Fruit fly (Drosophila melanogaster) whole organism, embryonic: Measurements from ENCODE around the gene CG11975.
A peak's percentile ranks its signal among the peaks of the same experiment; 100 is the strongest.

Experiments used
- ATbp ChIP-seq: fragments of 200-800 bp; sonication (Bioruptor generic); optimal IDR thresholded peaks from 2 replicates; lab custom pipeline; 2017; ENCODE audit warnings: missing biosample characterization, mild to moderate bottlenecking, missing genetic modification characterization, missing genetic modification reagents
- Bgb ChIP-seq: fragments of 200-800 bp; sonication (Bioruptor generic); IDR thresholded peaks from 2 replicates; pipeline ENCODE4 v1.3.6; 2022; ENCODE audit warnings: missing biosample characterization, missing genetic modification characterization; ENCODE audit not compliant: partially characterized antibody
- CG10979 ChIP-seq: fragments of 200-800 bp; sonication (Bioruptor generic); optimal IDR thresholded peaks from 2 replicates; lab custom pipeline; 2018; ENCODE audit warnings: missing biosample characterization, mild to moderate bottlenecking, missing genetic modification characterization, moderate library complexity
- CG11456 ChIP-seq: fragments of 200-800 bp; sonication (Bioruptor generic); IDR thresholded peaks from 3 replicates; pipeline ENCODE4 v1.3.6; 2022; ENCODE audit warnings: missing biosample characterization, missing genetic modification characterization
- CG11560 ChIP-seq: fragments of 200-800 bp; sonication (Bioruptor generic); IDR thresholded peaks from 3 replicates; pipeline ENCODE4 v1.3.6; 2022; ENCODE audit warnings: missing biosample characterization, missing genetic modification characterization
- CG13624 ChIP-seq: fragments of 200-800 bp; sonication (Bioruptor generic); optimal IDR thresholded peaks from 2 replicates; lab custom pipeline; 2016; ENCODE audit warnings: missing biosample characterization, missing genetic modification characterization
- CG15269 ChIP-seq: fragments of 200-800 bp; sonication (Bioruptor generic); optimal IDR thresholded peaks from 2 replicates; lab custom pipeline; 2018; ENCODE audit warnings: missing biosample characterization, mild to moderate bottlenecking, missing genetic modification characterization, moderate library complexity
- CG16863 ChIP-seq: fragments of 200-800 bp; sonication (Bioruptor generic); optimal IDR thresholded peaks from 3 replicates; lab custom pipeline; 2016; ENCODE audit warnings: missing biosample characterization, missing genetic modification characterization
- CG17912 ChIP-seq: fragments of 200-800 bp; sonication (Bioruptor generic); optimal IDR thresholded peaks from 2 replicates; lab custom pipeline; 2018; ENCODE audit warnings: missing biosample characterization, mild to moderate bottlenecking, missing genetic modification characterization
- CG1792 ChIP-seq: fragments of 200-800 bp; sonication (Bioruptor generic); optimal IDR thresholded peaks from 2 replicates; lab custom pipeline; 2016; ENCODE audit warnings: missing biosample characterization, missing genetic modification characterization
- CG30020 ChIP-seq: fragments of 200-800 bp; optimal IDR thresholded peaks from 2 replicates; lab custom pipeline; 2019; ENCODE audit warnings: missing biosample characterization, mild to moderate bottlenecking, missing genetic modification characterization, moderate library complexity
- CG3065 ChIP-seq: fragments of 200-800 bp; sonication (Bioruptor generic); optimal IDR thresholded peaks from 2 replicates; lab custom pipeline; 2016; ENCODE audit warnings: missing biosample characterization, missing genetic modification characterization
- CG3726 ChIP-seq: fragments of 200-800 bp; sonication (Bioruptor generic); IDR thresholded peaks from 3 replicates; pipeline ENCODE4, ENCODE4 v1.3.6; 2022; ENCODE audit warnings: missing biosample characterization, missing genetic modification characterization
- CG5180 ChIP-seq: fragments of 200-800 bp; sonication (Bioruptor generic); optimal IDR thresholded peaks from 3 replicates; lab custom pipeline; 2017; ENCODE audit warnings: missing biosample characterization, missing genetic modification characterization, mild to moderate bottlenecking, moderate library complexity, missing genetic modification reagents
- CG5245 ChIP-seq: fragments of 200-800 bp; sonication (Bioruptor generic); optimal IDR thresholded peaks from 3 replicates; lab custom pipeline; 2016; ENCODE audit warnings: missing biosample characterization, missing genetic modification characterization
- CG5953 ChIP-seq: fragments of 200-800 bp; sonication (Bioruptor generic); IDR thresholded peaks from 2 replicates; pipeline ENCODE4 v1.3.6; 2022; ENCODE audit warnings: missing biosample characterization, missing genetic modification characterization
- CG6654 ChIP-seq: fragments of 200-800 bp; sonication (Bioruptor generic); optimal IDR thresholded peaks from 2 replicates; lab custom pipeline; 2017; ENCODE audit warnings: missing biosample characterization, mild to moderate bottlenecking, missing genetic modification characterization
- CG7786 ChIP-seq: fragments of 200-800 bp; sonication (Bioruptor generic); optimal IDR thresholded peaks from 2 replicates; lab custom pipeline; 2016; ENCODE audit warnings: missing biosample characterization, missing genetic modification characterization
- CG8290 ChIP-seq, 3 experiments: fragments of 200-800 bp; sonication (Bioruptor generic); optimal IDR thresholded peaks; 2 replicates each; lab custom pipeline; 2016 to 2019; ENCODE audit warnings: missing biosample characterization in 3 of 3, missing genetic modification characterization in 3 of 3, mild to moderate bottlenecking in 2 of 3, moderate library complexity in 1 of 3
- CG8944 ChIP-seq: fragments of 200-800 bp; sonication (Bioruptor generic); optimal IDR thresholded peaks from 3 replicates; lab custom pipeline; 2016; ENCODE audit warnings: missing biosample characterization, missing genetic modification characterization
- CG9727 ChIP-seq: fragments of 200-800 bp; sonication (Bioruptor generic); optimal IDR thresholded peaks from 3 replicates; lab custom pipeline; 2017; ENCODE audit warnings: missing biosample characterization, mild to moderate bottlenecking, missing genetic modification characterization
- CHES-1-like ChIP-seq: fragments of 200-800 bp; sonication (Bioruptor generic); optimal IDR thresholded peaks from 2 replicates; lab custom pipeline; 2016; ENCODE audit warnings: missing biosample characterization, missing genetic modification characterization
- D ChIP-seq, 2 experiments: fragments of 200-800 bp in 1 of 2; fragments of >200 bp in 1 of 2; sonication (Bioruptor generic) in 1 of 2; optimal IDR thresholded peaks; 2 replicates in 1 of 2; 3 replicates in 1 of 2; lab custom pipeline; 2017; ENCODE audit warnings: mild to moderate bottlenecking in 1 of 2, missing biosample characterization in 1 of 2, missing genetic modification characterization in 1 of 2, missing genetic modification reagents in 1 of 2
- D19A ChIP-seq: fragments of 200-800 bp; optimal IDR thresholded peaks from 3 replicates; lab custom pipeline; 2019; ENCODE audit warnings: missing biosample characterization, mild to moderate bottlenecking, missing genetic modification characterization, moderate library complexity
- NK7.1 ChIP-seq: fragments of 200-800 bp; sonication (Bioruptor generic); optimal IDR thresholded peaks from 3 replicates; lab custom pipeline; 2016; ENCODE audit warnings: missing biosample characterization, missing genetic modification characterization
- Nf-YC ChIP-seq: fragments of 200-800 bp; optimal IDR thresholded peaks from 3 replicates; lab custom pipeline; 2019; ENCODE audit warnings: missing biosample characterization, mild to moderate bottlenecking, missing genetic modification characterization, moderate library complexity
- Optix ChIP-seq: fragments of 200-800 bp; sonication (Bioruptor generic); IDR thresholded peaks from 3 replicates; pipeline ENCODE4 v1.3.6; 2022; ENCODE audit warnings: missing biosample characterization, missing genetic modification characterization
- Ravus ChIP-seq: fragments of 200-800 bp; sonication (Bioruptor generic); IDR thresholded peaks from 2 replicates; pipeline ENCODE4 v1.3.6; 2022; ENCODE audit warnings: missing biosample characterization, missing genetic modification characterization
- Rx ChIP-seq: fragments of 200-800 bp; sonication (Bioruptor generic); IDR thresholded peaks from 2 replicates; pipeline ENCODE4 v1.3.6; 2022; ENCODE audit warnings: missing biosample characterization, missing genetic modification characterization
- Sox102F ChIP-seq: fragments of 200-800 bp; sonication (Bioruptor generic); optimal IDR thresholded peaks from 2 replicates; lab custom pipeline; 2018; ENCODE audit warnings: missing biosample characterization, mild to moderate bottlenecking, missing genetic modification characterization, moderate library complexity
- Ssrp ChIP-seq: fragments of 200-800 bp; sonication (Bioruptor generic); optimal IDR thresholded peaks from 2 replicates; lab custom pipeline; 2018; ENCODE audit warnings: missing biosample characterization, mild to moderate bottlenecking, missing genetic modification characterization, moderate library complexity
- Trl ChIP-seq, 3 experiments: fragments of >200 bp in 2 of 3; fragments of 200-800 bp in 1 of 3; sonication (Bioruptor generic) in 1 of 3; optimal IDR thresholded peaks; 2 replicates in 1 of 3; 3 replicates in 2 of 3; lab custom pipeline; 2016 to 2017; ENCODE audit warnings: missing biosample characterization in 1 of 3, missing genetic modification characterization in 1 of 3
- Vsx1 ChIP-seq: fragments of 200-800 bp; sonication (Bioruptor generic); optimal IDR thresholded peaks from 2 replicates; lab custom pipeline; 2017; ENCODE audit warnings: missing biosample characterization, mild to moderate bottlenecking, missing genetic modification characterization, missing genetic modification reagents
- chn ChIP-seq: fragments of 200-800 bp; sonication (Bioruptor generic); optimal IDR thresholded peaks from 2 replicates; lab custom pipeline; 2016; ENCODE audit warnings: missing biosample characterization, missing genetic modification characterization
- ci ChIP-seq: fragments of 200-800 bp; sonication (Bioruptor generic); IDR thresholded peaks from 3 replicates; pipeline ENCODE4 v1.3.6; 2022; ENCODE audit warnings: missing biosample characterization, missing genetic modification characterization
- fru ChIP-seq: fragments of >200 bp; optimal IDR thresholded peaks from 2 replicates; lab custom pipeline; 2017
- grn ChIP-seq: fragments of 200-800 bp; sonication (Bioruptor generic); optimal IDR thresholded peaks from 3 replicates; lab custom pipeline; 2017; ENCODE audit warnings: missing biosample characterization, missing genetic modification characterization
- jumu ChIP-seq: fragments of 200-800 bp; sonication (Bioruptor generic); optimal IDR thresholded peaks from 3 replicates; lab custom pipeline; 2016; ENCODE audit warnings: missing biosample characterization, missing genetic modification characterization
- lola ChIP-seq, 3 experiments: fragments of >200 bp in 2 of 3; fragments of 200-800 bp in 1 of 3; sonication (Bioruptor generic) in 1 of 3; optimal IDR thresholded peaks; 2 replicates each; lab custom pipeline; 2017 to 2019; ENCODE audit warnings: missing biosample characterization in 3 of 3, missing genetic modification characterization in 3 of 3, mild to moderate bottlenecking in 1 of 3, moderate library complexity in 1 of 3
- nmo ChIP-seq: fragments of 200-800 bp; sonication (Bioruptor generic); optimal IDR thresholded peaks from 2 replicates; lab custom pipeline; 2018; ENCODE audit warnings: missing biosample characterization, mild to moderate bottlenecking, missing genetic modification characterization, moderate library complexity
- pnt ChIP-seq: fragments of 200-800 bp; sonication (Bioruptor generic); optimal IDR thresholded peaks from 3 replicates; lab custom pipeline; 2016; ENCODE audit warnings: missing biosample characterization, missing genetic modification characterization
- pros ChIP-seq: fragments of 200-800 bp; sonication (Bioruptor generic); optimal IDR thresholded peaks from 3 replicates; lab custom pipeline; 2019; ENCODE audit warnings: missing biosample characterization, mild to moderate bottlenecking, missing genetic modification characterization, moderate library complexity
- repo ChIP-seq: fragments of 200-800 bp; sonication (Bioruptor generic); optimal IDR thresholded peaks from 2 replicates; lab custom pipeline; 2016; ENCODE audit warnings: missing biosample characterization, missing genetic modification characterization
- ro ChIP-seq: fragments of 200-800 bp; sonication (Bioruptor generic); IDR thresholded peaks from 2 replicates; pipeline ENCODE4 v1.3.6; 2022; ENCODE audit warnings: missing biosample characterization, missing genetic modification characterization
- sd ChIP-seq: fragments of 200-800 bp; sonication (Bioruptor generic); optimal IDR thresholded peaks from 3 replicates; lab custom pipeline; 2018; ENCODE audit warnings: missing biosample characterization, mild to moderate bottlenecking, missing genetic modification characterization, moderate library complexity
- sima ChIP-seq: fragments of 200-800 bp; sonication (Bioruptor generic); optimal IDR thresholded peaks from 2 replicates; lab custom pipeline; 2016; ENCODE audit warnings: missing biosample characterization, missing genetic modification characterization
- slou ChIP-seq: fragments of 200-800 bp; sonication (Bioruptor generic); optimal IDR thresholded peaks from 3 replicates; lab custom pipeline; 2016; ENCODE audit warnings: missing biosample characterization, missing genetic modification characterization
- sna ChIP-seq: fragments of 200-800 bp; sonication (Bioruptor generic); IDR thresholded peaks from 2 replicates; pipeline ENCODE4 v1.3.6; 2022; ENCODE audit warnings: missing biosample characterization, missing genetic modification characterization; ENCODE audit not compliant: partially characterized antibody
- sob ChIP-seq: fragments of 200-800 bp; sonication (Bioruptor generic); IDR thresholded peaks from 2 replicates; pipeline ENCODE4 v1.3.6; 2022; ENCODE audit warnings: missing biosample characterization, missing genetic modification characterization
- ssp ChIP-seq: fragments of 200-800 bp; sonication (Bioruptor generic); IDR thresholded peaks from 2 replicates; pipeline ENCODE4 v1.3.6; 2022; ENCODE audit warnings: missing biosample characterization, missing genetic modification characterization

The CG11975 gene

DNA sequence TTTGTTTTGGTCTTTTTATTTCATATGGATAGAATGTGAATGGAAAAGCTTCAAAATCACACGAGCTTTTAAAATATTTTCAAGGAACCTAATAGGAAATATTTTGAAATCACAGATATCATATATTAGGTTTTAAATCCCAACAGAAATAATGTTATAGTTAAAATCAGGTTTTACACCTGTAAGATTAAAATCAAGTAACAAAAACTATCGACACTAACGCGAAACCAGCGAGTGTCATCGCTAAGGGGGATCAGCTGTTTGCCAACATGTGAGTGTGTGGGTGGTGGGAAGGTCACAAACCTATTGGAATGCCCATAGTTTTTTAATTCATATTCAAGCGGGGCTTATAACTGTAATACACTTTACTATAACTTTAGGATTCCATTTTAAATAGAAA is 45.6 kb downstream of the CG11975 start, which contains the start of gene hyx (continued):
- TF ChIP-seq Rx (GFP tag; lab: Robert Waterston, UW) (no peak), CG8290 (GFP tag; optimal IDR thresholded peaks at IDR 0.05; lab: Kevin White, UChicago) (peak; percentile 27), CG8290 (tag; optimal IDR thresholded peaks at IDR 0.05; lab: Kevin White, UChicago) (peak in 1 of 2 experiments; percentile 86), CG10979 (peak; percentile 26), CG9727 (GFP tag; lab: Kevin White, UChicago) (peak; percentile 9), CG15269 (tag; lab: Kevin White, UChicago) (peak; percentile 42), CG17912 (GFP tag; lab: Kevin White, UChicago) (no peak), Trl (optimal IDR thresholded peaks at IDR 0.05; lab: Kevin White, UChicago) (no peak), Trl (GFP tag; optimal IDR thresholded peaks at IDR 0.05; lab: Kevin White, UChicago) (peak; percentile 41), pnt (GFP tag; lab: Kevin White, UChicago) (no peak), CG7786 (GFP tag; lab: Kevin White, UChicago) (no peak), jumu (GFP tag; lab: Kevin White, UChicago) (peak; percentile 19), ssp (GFP tag; lab: Robert Waterston, UW) (no peak), sna (peak; percentile 85), NK7.1 (GFP tag; lab: Kevin White, UChicago) (no peak), CG30020 (tag; lab: Kevin White, UChicago) (no peak), CG11560 (tag; lab: Robert Waterston, UW) (no peak), CG1792 (GFP tag; lab: Kevin White, UChicago) (no peak), lola (GFP tag; optimal IDR thresholded peaks at IDR 0.05; lab: Kevin White, UChicago) (peak in 1 of 3 experiments; percentile 19), chn (GFP tag; lab: Kevin White, UChicago) (peak; percentile 70), sd (peak; percentile 86), grn (GFP tag; lab: Kevin White, UChicago) (peak; percentile 92), Vsx1 (GFP tag; lab: Kevin White, UChicago) (no peak), CG5953 (no peak), CG5245 (GFP tag; lab: Kevin White, UChicago) (no peak), CHES-1-like (GFP tag; lab: Kevin White, UChicago) (peak; percentile 55), CG3065 (no peak), pros (GFP tag; lab: Kevin White, UChicago) (no peak), sima (GFP tag; lab: Kevin White, UChicago) (no peak), Sox102F (GFP tag; lab: Kevin White, UChicago) (no peak), Nf-YC (tag; lab: Kevin White, UChicago) (peak; percentile 48), CG3726 (GFP tag; lab: Robert Waterston, UW) (no peak), repo (no peak), Optix (GFP tag; lab: Robert Waterston, UW) (no peak), ci (GFP tag; lab: Robert Waterston, UW) (peak; percentile 36; the same call in 1 of the 3 replicates), ro (GFP tag; lab: Robert Waterston, UW) (no peak), slou (no peak), ATbp (no peak), Ravus (no peak), D (optimal IDR thresholded peaks at IDR 0.05; lab: Kevin White, UChicago) (no peak), D (GFP tag; optimal IDR thresholded peaks at IDR 0.05; lab: Kevin White, UChicago) (no peak), D19A (tag; lab: Kevin White, UChicago) (peak; percentile 4), CG6654 (GFP tag; lab: Kevin White, UChicago) (no peak), Ssrp (tag; lab: Kevin White, UChicago) (no peak), sob (peak; percentile 61; the same call in 1 of the 2 replicates), CG8944 (GFP tag; lab: Kevin White, UChicago) (no peak), Bgb (peak; percentile 83), CG16863 (GFP tag; lab: Kevin White, UChicago) (peak; percentile 9), CG5180 (GFP tag; lab: Kevin White, UChicago) (no peak), nmo (GFP tag; lab: Kevin White, UChicago) (peak; percentile 27), CG11456 (GFP tag; lab: Robert Waterston, UW) (peak; percentile 40; the same call in 2 of the 3 replicates), fru (lab: Kevin White, UChicago) (no peak), CG13624 (GFP tag; lab: Kevin White, UChicago) (peak; percentile 49)
